Worm (Caenorhabditis elegans): Measurements from ENCODE around the gene prx-2.
A peak's percentile ranks its signal among the peaks of the same experiment; 100 is the strongest.

prx-2 gene

ce11 chrIV:11636409-11636723 is 7.6 kb upstream of the prx-2 start, which contains the start of gene F58B3.6:
F58B3.6 (plus strand) TSS chrIV:11636648.
- no peak for TF ChIP-seq ztf-4 (tag; optimal IDR thresholded peaks at IDR 0.05)
- no peak for TF ChIP-seq lin-39 (tag; optimal IDR thresholded peaks at IDR 0.05)
- peak; percentile 10 for TF ChIP-seq C34F6.9 (tag; optimal IDR thresholded peaks at IDR 0.05)
- no peak for TF ChIP-seq mdl-1 (tag; optimal IDR thresholded peaks at IDR 0.05)
- TF ChIP-seq lin-13 (GFP tag; optimal IDR thresholded peaks at IDR 0.05): no peak
- TF ChIP-seq ceh-16 (tag; optimal IDR thresholded peaks at IDR 0.05): no peak
- no peak for TF ChIP-seq fos-1 (tag; optimal IDR thresholded peaks at IDR 0.05)
- peak; percentile 19 for TF ChIP-seq crh-2 (tag; optimal IDR thresholded peaks at IDR 0.05)
- TF ChIP-seq egl-27 (tag; optimal IDR thresholded peaks at IDR 0.05): no peak
- no peak for TF ChIP-seq ztf-1 (GFP tag; conservative IDR thresholded peaks at IDR 0.05)
- TF ChIP-seq R02D3.7 (tag; optimal IDR thresholded peaks at IDR 0.05): no peak
- peak in 1 of 2 experiments; percentile 43 for TF ChIP-seq lsy-2 (tag; optimal IDR thresholded peaks at IDR 0.05)
- no peak for TF ChIP-seq nhr-6 (tag; optimal IDR thresholded peaks at IDR 0.05)
- no peak for TF ChIP-seq sma-3 (GFP tag; optimal IDR thresholded peaks at IDR 0.05)
- no peak for TF ChIP-seq F13H6.1 (tag; optimal IDR thresholded peaks at IDR 0.05)
- no peak for TF ChIP-seq ZK546.5 (tag; optimal IDR thresholded peaks at IDR 0.05)
- TF ChIP-seq ceh-82 (tag; optimal IDR thresholded peaks at IDR 0.05): no peak
- no peak for TF ChIP-seq dmd-4 (tag; optimal IDR thresholded peaks at IDR 0.05)
- no peak for TF ChIP-seq ztf-11 (tag; optimal IDR thresholded peaks at IDR 0.05)
- TF ChIP-seq nhr-77 (tag; optimal IDR thresholded peaks at IDR 0.05): no peak
- TF ChIP-seq aly-2 (tag; optimal IDR thresholded peaks at IDR 0.05): no peak
- peak; percentile 27 for TF ChIP-seq sma-9 (GFP tag; optimal IDR thresholded peaks at IDR 0.05)
- TF ChIP-seq sma-9 (tag; optimal IDR thresholded peaks at IDR 0.05): no peak
- TF ChIP-seq mbf-1 (tag; optimal IDR thresholded peaks at IDR 0.05): no peak
- no peak for TF ChIP-seq nhr-12 (tag; optimal IDR thresholded peaks at IDR 0.05)
- no peak for TF ChIP-seq blmp-1 (tag; optimal IDR thresholded peaks at IDR 0.05; ENCODE audit: insufficient read depth)
- peak; percentile 40 for TF ChIP-seq nhr-129 (tag; optimal IDR thresholded peaks at IDR 0.05)
- TF ChIP-seq elt-3 (tag; optimal IDR thresholded peaks at IDR 0.05): no peak
- no peak for TF ChIP-seq unc-62 (GFP tag; optimal IDR thresholded peaks at IDR 0.05)
- no peak for TF ChIP-seq nhr-10 (tag; optimal IDR thresholded peaks at IDR 0.05)
- no peak for TF ChIP-seq alr-1 (tag; optimal IDR thresholded peaks at IDR 0.05)
- TF ChIP-seq skn-1 (tag; optimal IDR thresholded peaks at IDR 0.05): no peak
- no peak for TF ChIP-seq elt-1 (tag; optimal IDR thresholded peaks at IDR 0.05)
- no peak for TF ChIP-seq lin-11 (tag; optimal IDR thresholded peaks at IDR 0.05)
- no peak for TF ChIP-seq Y55F3AM.14 (GFP tag; optimal IDR thresholded peaks at IDR 0.05)
- TF ChIP-seq mab-5 (tag; optimal IDR thresholded peaks at IDR 0.05): no peak
- TF ChIP-seq nhr-25 (tag; optimal IDR thresholded peaks at IDR 0.05): peak; percentile 3
- TF ChIP-seq gmeb-1 (tag; optimal IDR thresholded peaks at IDR 0.05): peak; percentile 27
- TF ChIP-seq nhr-21 (tag; optimal IDR thresholded peaks at IDR 0.05): no peak
- TF ChIP-seq nhr-11 (tag; optimal IDR thresholded peaks at IDR 0.05): no peak
- TF ChIP-seq nhr-237 (tag; optimal IDR thresholded peaks at IDR 0.05): no peak
- TF ChIP-seq peb-1 (tag; optimal IDR thresholded peaks at IDR 0.05): no peak

- TF ChIP-seq aly-2 (tag; optimal IDR thresholded peaks at IDR 0.05) (no peak), elt-3 (tag; optimal IDR thresholded peaks at IDR 0.05) (no peak), nhr-11 (tag; optimal IDR thresholded peaks at IDR 0.05) (no peak), dmd-4 (tag; optimal IDR thresholded peaks at IDR 0.05) (no peak), lin-11 (tag; optimal IDR thresholded peaks at IDR 0.05) (no peak), lin-13 (GFP tag; optimal IDR thresholded peaks at IDR 0.05) (no peak), peb-1 (tag; optimal IDR thresholded peaks at IDR 0.05) (no peak), mab-5 (tag; optimal IDR thresholded peaks at IDR 0.05) (no peak), mbf-1 (tag; optimal IDR thresholded peaks at IDR 0.05) (no peak), Y55F3AM.14 (GFP tag; optimal IDR thresholded peaks at IDR 0.05) (no peak), R02D3.7 (tag; optimal IDR thresholded peaks at IDR 0.05) (no peak), nhr-23 (tag; optimal IDR thresholded peaks at IDR 0.05) (no peak), lin-39 (tag; optimal IDR thresholded peaks at IDR 0.05) (no peak), unc-39 (tag; optimal IDR thresholded peaks at IDR 0.05) (no peak), egl-27 (tag; optimal IDR thresholded peaks at IDR 0.05) (no peak), ama-1 (optimal IDR thresholded peaks at IDR 0.05) (no peak), nhr-77 (tag; optimal IDR thresholded peaks at IDR 0.05) (no peak), ztf-4 (tag; optimal IDR thresholded peaks at IDR 0.05) (no peak)
These were observed 5.9 kb upstream of the prx-2 start, which contains the start of gene rbm-17 for ce11 chrIV:11638016-11638415. rbm-17 (plus strand) TSS chrIV:11638316.
